Fruit fly (Drosophila melanogaster): ENCODE measurements around the gene Lint-O.

The Lint-O gene

dm6 chrX:2744042-2744441, 45.5 kb downstream of the Lint-O start, which contains the start of gene Syx4 (continued):
- TF ChIP-seq YL-1 (GFP tag; optimal IDR thresholded peaks at IDR 0.05) (peak; percentile 12), Mes4 (GFP tag; optimal IDR thresholded peaks at IDR 0.05) (peak; percentile 76), ewg (GFP tag; optimal IDR thresholded peaks at IDR 0.05) (peak; percentile 71), Meics (GFP tag; optimal IDR thresholded peaks at IDR 0.05) (peak; percentile 94), sc (optimal IDR thresholded peaks at IDR 0.05) (no peak), sc (GFP tag; optimal IDR thresholded peaks at IDR 0.05) (peak; percentile 35), pum (GFP tag; optimal IDR thresholded peaks at IDR 0.05) (peak; percentile 80), HLH54F (GFP tag; optimal IDR thresholded peaks at IDR 0.05) (peak; percentile 90), rib (GFP tag; IDR thresholded peaks at IDR 0.05) (peak; percentile 86), CTCF (GFP tag; optimal IDR thresholded peaks at IDR 0.05) (peak; percentile 49), MESR4 (GFP tag; optimal IDR thresholded peaks at IDR 0.05) (peak; percentile 27), cwo (GFP tag; optimal IDR thresholded peaks at IDR 0.05) (peak; percentile 90), HmgZ (tag; optimal IDR thresholded peaks at IDR 0.05) (peak; percentile 90), D (optimal IDR thresholded peaks at IDR 0.05) (no peak), D (GFP tag; optimal IDR thresholded peaks at IDR 0.05) (peak; percentile 77), CG9609 (GFP tag; optimal IDR thresholded peaks at IDR 0.05) (peak; percentile 86), CG15269 (tag; optimal IDR thresholded peaks at IDR 0.05) (peak; percentile 95), CG9215 (GFP tag; IDR thresholded peaks at IDR 0.05) (peak; percentile 69), CG4820 (GFP tag; optimal IDR thresholded peaks at IDR 0.05) (peak; percentile 85), maf-S (GFP tag; optimal IDR thresholded peaks at IDR 0.05) (peak; percentile 84), Sox100B (GFP tag; optimal IDR thresholded peaks at IDR 0.05) (peak; percentile 87), lab (GFP tag; optimal IDR thresholded peaks at IDR 0.05) (peak; percentile 97), crp (GFP tag; optimal IDR thresholded peaks at IDR 0.05) (peak in 1 of 2 experiments; percentile 27), CG12219 (GFP tag; optimal IDR thresholded peaks at IDR 0.05) (peak; percentile 92), mam (GFP tag; optimal IDR thresholded peaks at IDR 0.05) (peak; percentile 92), CG15011 (GFP tag; optimal IDR thresholded peaks at IDR 0.05) (peak; percentile 87), mld (GFP tag; IDR thresholded peaks at IDR 0.05; ENCODE audit: partially characterized antibody) (no peak), CG10979 (tag; optimal IDR thresholded peaks at IDR 0.05) (peak; percentile 78)

dm6 chrX:2749693-2750092, 51.2 kb downstream of the Lint-O start:
- TF ChIP-seq dmrt99B (tag; optimal IDR thresholded peaks at IDR 0.05) (peak; percentile 23), CG34422 (GFP tag; IDR thresholded peaks at IDR 0.05) (0 out of 3 replicates have a peak, but pooled peaks have one; percentile 11), CG4617 (GFP tag; optimal IDR thresholded peaks at IDR 0.05; ENCODE audit: borderline replicate concordance) (no peak), CG14441 (GFP tag; IDR thresholded peaks at IDR 0.05) (0 out of 2 replicates have a peak, but pooled peaks have one; percentile 20), pan (optimal IDR thresholded peaks at IDR 0.05) (no peak), pan (GFP tag; optimal IDR thresholded peaks at IDR 0.05 in 1 of 2, IDR thresholded peaks at IDR 0.05 in 1 of 2) (peak in 1 of 2 experiments; percentile 37), HLH3B (GFP tag; IDR thresholded peaks at IDR 0.05) (peak; percentile 28; the same call in 1 of the 2 replicates), CG18599 (GFP tag; optimal IDR thresholded peaks at IDR 0.05) (peak; percentile 52), CG43689 (GFP tag; IDR thresholded peaks at IDR 0.05) (no peak), CHES-1-like (GFP tag; optimal IDR thresholded peaks at IDR 0.05) (no peak), gem (tag; optimal IDR thresholded peaks at IDR 0.05) (peak; percentile 21), prd (optimal IDR thresholded peaks at IDR 0.05) (no peak), prd (GFP tag; IDR thresholded peaks at IDR 0.05) (0 out of 3 replicates have a peak, but pooled peaks have one; percentile 20), CG14710 (tag; optimal IDR thresholded peaks at IDR 0.05) (no peak), lab (GFP tag; optimal IDR thresholded peaks at IDR 0.05) (peak; percentile 18), dysf (GFP tag; IDR thresholded peaks at IDR 0.05) (peak; percentile 42; the same call in 1 of the 3 replicates), CG18476 (GFP tag; optimal IDR thresholded peaks at IDR 0.05) (peak; percentile 6), Med (GFP tag) (peak; percentile 63), grau (tag; optimal IDR thresholded peaks at IDR 0.05) (peak; percentile 19), lmd (GFP tag; IDR thresholded peaks at IDR 0.05) (peak; percentile 27; the same call in 1 of the 2 replicates), slbo (GFP tag; IDR thresholded peaks at IDR 0.05) (peak; percentile 52; the same call in 1 of the 2 replicates), CG14965 (GFP tag; optimal IDR thresholded peaks at IDR 0.05; ENCODE audit: borderline replicate concordance) (no peak), CG11504 (tag; optimal IDR thresholded peaks at IDR 0.05) (peak; percentile 38), lilli (GFP tag; optimal IDR thresholded peaks at IDR 0.05) (peak; percentile 5), CG7839 (tag; optimal IDR thresholded peaks at IDR 0.05) (peak; percentile 19)
